Worm (Caenorhabditis elegans) whole organism, L4 larva: ENCODE data around the gene pro-1.

ENCODE experiments used
- F10B5.3 ChIP-seq: sonication (generic microtip); optimal IDR thresholded peaks from 2 replicates; lab custom pipeline; 2016; ENCODE audit warnings: mild to moderate bottlenecking, missing genetic modification characterization, missing compliant biosample characterization
- F44E2.7 ChIP-seq: fragments of 200-800 bp; sonication (Bioruptor generic); IDR thresholded peaks from 2 replicates; pipeline ENCODE4 v2.1.2; 2022; ENCODE audit warnings: missing genetic modification characterization, missing compliant biosample characterization
- F49E8.2 ChIP-seq: sonication (generic microtip); optimal IDR thresholded peaks from 2 replicates; lab custom pipeline; 2016; ENCODE audit warnings: missing compliant biosample characterization, mild to moderate bottlenecking, missing genetic modification characterization, borderline replicate concordance
- T20F7.1 ChIP-seq: fragments of 200-800 bp; sonication (Bioruptor generic); optimal IDR thresholded peaks from 2 replicates; lab custom pipeline; 2018; ENCODE audit warnings: mild to moderate bottlenecking, missing genetic modification characterization, missing compliant biosample characterization
- Y48G9A.11 ChIP-seq: fragments of 200-800 bp; sonication (Bioruptor generic); IDR thresholded peaks from 2 replicates; pipeline ENCODE4 v1.3.6; 2022; ENCODE audit warnings: missing genetic modification reagents, missing genetic modification characterization, missing compliant biosample characterization
- Y5F2A.4 ChIP-seq: fragments of 200-800 bp; sonication (Bioruptor generic); optimal IDR thresholded peaks from 2 replicates; lab custom pipeline; 2018; ENCODE audit warnings: mild to moderate bottlenecking, missing genetic modification characterization, missing compliant biosample characterization
- ZK337.2 ChIP-seq: fragments of 200-800 bp; sonication (Bioruptor generic); IDR thresholded peaks from 2 replicates; pipeline ENCODE4 v1.3.6; 2022; ENCODE audit warnings: missing genetic modification reagents, missing genetic modification characterization, missing compliant biosample characterization
- aha-1 ChIP-seq: fragments of 150-350 bp; peaks from one replicate; lab custom pipeline; 2014; ENCODE audit warnings: missing biosample characterization, missing genetic modification characterization
- aly-2 ChIP-seq: sonication (generic microtip); optimal IDR thresholded peaks from 2 replicates; lab custom pipeline; 2018; ENCODE audit warnings: missing biosample characterization, missing genetic modification characterization
- attf-4 ChIP-seq: sonication (generic microtip); optimal IDR thresholded peaks from 3 replicates; lab custom pipeline; 2017; ENCODE audit warnings: missing biosample characterization, missing genetic modification characterization
- ceh-20 ChIP-seq: fragments of 200-800 bp; sonication (Bioruptor generic); IDR thresholded peaks from 2 replicates; pipeline ENCODE4 v1.3.6; 2022; ENCODE audit warnings: missing genetic modification reagents, missing genetic modification characterization, missing compliant biosample characterization
- ceh-28 ChIP-seq: fragments of 150-350 bp; optimal IDR thresholded peaks from 2 replicates; lab custom pipeline; 2014; ENCODE audit warnings: missing biosample characterization, missing genetic modification reagents, missing genetic modification characterization
- ceh-32 ChIP-seq: sonication (generic microtip); optimal IDR thresholded peaks from 2 replicates; lab custom pipeline; 2016; ENCODE audit warnings: mild to moderate bottlenecking, missing genetic modification characterization, missing compliant biosample characterization; ENCODE audit not compliant: poor library complexity
- ceh-44 ChIP-seq: fragments of 200-800 bp; sonication (Bioruptor generic); IDR thresholded peaks from 2 replicates; pipeline ENCODE4 v1.3.6; 2022; ENCODE audit warnings: missing genetic modification reagents, missing genetic modification characterization, missing compliant biosample characterization
- ceh-62 ChIP-seq: sonication (generic microtip); optimal IDR thresholded peaks from 2 replicates; lab custom pipeline; 2017; ENCODE audit warnings: missing biosample characterization, missing genetic modification characterization
- ceh-82 ChIP-seq: sonication (generic microtip); optimal IDR thresholded peaks from 2 replicates; lab custom pipeline; 2017; ENCODE audit warnings: missing biosample characterization, missing genetic modification characterization
- daf-12 ChIP-seq: fragments of 150-350 bp; optimal IDR thresholded peaks from 2 replicates; lab custom pipeline; 2014; ENCODE audit warnings: missing biosample characterization, missing genetic modification reagents, missing genetic modification characterization
- dmd-9 ChIP-seq: fragments of 200-800 bp; sonication (Bioruptor generic); IDR thresholded peaks from 2 replicates; pipeline ENCODE4 v1.3.6; 2022; ENCODE audit warnings: missing genetic modification reagents, missing genetic modification characterization, missing compliant biosample characterization
- egl-43 ChIP-seq: fragments of 200-800 bp; sonication (Bioruptor generic); IDR thresholded peaks from 2 replicates; pipeline ENCODE4 v1.3.6; 2022; ENCODE audit warnings: missing genetic modification reagents, missing genetic modification characterization, missing compliant biosample characterization
- hif-1 ChIP-seq, 2 experiments: sonication (generic microtip); optimal IDR thresholded peaks; 2 replicates each; lab custom pipeline; 2016 to 2017; ENCODE audit warnings: missing compliant biosample characterization in 2 of 2, missing genetic modification characterization in 2 of 2, missing genetic modification reagents in 2 of 2, missing genotype in 2 of 2, mild to moderate bottlenecking in 1 of 2
- hlh-11 ChIP-seq: fragments of 200-800 bp; sonication (Bioruptor generic); optimal IDR thresholded peaks from 2 replicates; lab custom pipeline; 2018; ENCODE audit warnings: mild to moderate bottlenecking, missing genetic modification characterization, missing compliant biosample characterization
- hlh-30 ChIP-seq: sonication (generic microtip); optimal IDR thresholded peaks from 2 replicates; lab custom pipeline; 2017; ENCODE audit warnings: antibody characterized with exemption, mild to moderate bottlenecking, missing genetic modification characterization, missing compliant biosample characterization; ENCODE audit not compliant: insufficient read depth
- hmg-1.1 ChIP-seq: fragments of 200-800 bp; sonication (Bioruptor generic); IDR thresholded peaks from 2 replicates; pipeline ENCODE4 v1.3.6; 2022; ENCODE audit warnings: missing genetic modification reagents, missing genetic modification characterization, missing compliant biosample characterization
- jun-1 ChIP-seq: fragments of 150-350 bp; optimal IDR thresholded peaks from 2 replicates; lab custom pipeline; 2014; ENCODE audit warnings: missing biosample characterization, missing genetic modification reagents, missing genetic modification characterization
- lin-1 ChIP-seq: fragments of 200-800 bp; sonication (Bioruptor generic); IDR thresholded peaks from 2 replicates; pipeline ENCODE4 v1.3.6; 2022; ENCODE audit warnings: missing genetic modification reagents, missing genetic modification characterization, missing compliant biosample characterization
- lin-15B ChIP-seq: fragments of 150-350 bp; sonication (generic microtip); optimal IDR thresholded peaks from 3 replicates; lab custom pipeline; 2014; ENCODE audit warnings: missing biosample characterization, missing genetic modification characterization
- lin-29 ChIP-seq: fragments of 200-800 bp; sonication (Bioruptor generic); IDR thresholded peaks from 2 replicates; pipeline ENCODE4 v1.3.6; 2022; ENCODE audit warnings: missing genetic modification reagents, missing genetic modification characterization, missing compliant biosample characterization
- madf-5 ChIP-seq, 2 experiments: fragments of 200-800 bp; sonication (Bioruptor generic); IDR thresholded peaks; 2 replicates each; pipeline ENCODE4 v1.3.6; 2022; ENCODE audit warnings: missing compliant biosample characterization in 2 of 2, missing genetic modification characterization in 2 of 2
- mxl-2 ChIP-seq: fragments of 200-800 bp; sonication (Bioruptor generic); conservative IDR thresholded peaks from 2 replicates; pipeline ENCODE4 v1.3.6; 2022; ENCODE audit warnings: missing genetic modification reagents, missing genetic modification characterization, missing compliant biosample characterization
- nhr-102 ChIP-seq: sonication (generic microtip); optimal IDR thresholded peaks from 2 replicates; lab custom pipeline; 2016; ENCODE audit warnings: mild to moderate bottlenecking, missing genetic modification characterization, moderate library complexity, missing compliant biosample characterization
- nhr-11 ChIP-seq: fragments of 150-350 bp; optimal IDR thresholded peaks from 2 replicates; lab custom pipeline; 2014; ENCODE audit warnings: missing biosample characterization, missing genetic modification characterization
- nhr-111 ChIP-seq: fragments of 200-800 bp; sonication (Bioruptor generic); optimal IDR thresholded peaks from 2 replicates; lab custom pipeline; 2018; ENCODE audit warnings: mild to moderate bottlenecking, missing genetic modification characterization, missing compliant biosample characterization
- nhr-237 ChIP-seq: sonication (generic microtip); optimal IDR thresholded peaks from 2 replicates; lab custom pipeline; 2017; ENCODE audit warnings: missing biosample characterization, missing genetic modification characterization
- nhr-25 ChIP-seq: sonication (generic microtip); optimal IDR thresholded peaks from 2 replicates; lab custom pipeline; 2017; ENCODE audit warnings: missing genetic modification characterization, mild to moderate bottlenecking, missing compliant biosample characterization, antibody characterized with exemption, moderate library complexity, borderline replicate concordance; ENCODE audit not compliant: insufficient read depth
- nhr-28 ChIP-seq: fragments of 150-350 bp; optimal IDR thresholded peaks from 2 replicates; lab custom pipeline; 2014; ENCODE audit warnings: missing biosample characterization, missing genetic modification characterization
- nhr-48 ChIP-seq: sonication (generic microtip); optimal IDR thresholded peaks from 2 replicates; lab custom pipeline; 2016; ENCODE audit warnings: mild to moderate bottlenecking, missing genetic modification characterization, missing compliant biosample characterization
- nhr-76 ChIP-seq: fragments of 150-350 bp; optimal IDR thresholded peaks from 2 replicates; lab custom pipeline; 2014; ENCODE audit warnings: missing biosample characterization, missing genetic modification characterization
- nhr-77 ChIP-seq: fragments of 150-350 bp; optimal IDR thresholded peaks from 2 replicates; lab custom pipeline; 2014; ENCODE audit warnings: missing biosample characterization, missing genetic modification characterization
- php-3 ChIP-seq: fragments of 200-800 bp; sonication (Bioruptor generic); IDR thresholded peaks from 2 replicates; pipeline ENCODE4 v1.3.6; 2022; ENCODE audit warnings: missing genetic modification reagents, missing genetic modification characterization, missing compliant biosample characterization
- rbr-2 ChIP-seq: sonication (generic microtip); optimal IDR thresholded peaks from 2 replicates; lab custom pipeline; 2016; ENCODE audit warnings: missing genotype, missing genetic modification characterization, missing compliant biosample characterization
- saeg-2 ChIP-seq: fragments of 200-800 bp; sonication (Bioruptor generic); IDR thresholded peaks from 2 replicates; pipeline ENCODE4 v1.3.6; 2022; ENCODE audit warnings: missing genetic modification reagents, missing genetic modification characterization, missing compliant biosample characterization
- set-16 ChIP-seq: fragments of 200-800 bp; sonication (Bioruptor generic); IDR thresholded peaks from 2 replicates; pipeline ENCODE4 v1.3.6; 2022; ENCODE audit warnings: missing genetic modification reagents, missing genetic modification characterization, missing compliant biosample characterization
- snpc-4 ChIP-seq: fragments of 150-350 bp; optimal IDR thresholded peaks from 2 replicates; lab custom pipeline; 2014; ENCODE audit warnings: missing biosample characterization, missing genetic modification characterization
- spr-3 ChIP-seq: fragments of 200-800 bp; sonication (Bioruptor generic); optimal IDR thresholded peaks from 2 replicates; lab custom pipeline; 2018; ENCODE audit warnings: mild to moderate bottlenecking, missing genetic modification characterization, missing compliant biosample characterization
- tra-1 ChIP-seq: fragments of 200-800 bp; sonication (Bioruptor generic); IDR thresholded peaks from 2 replicates; pipeline ENCODE4 v1.3.6; 2022; ENCODE audit warnings: missing genetic modification reagents, missing genetic modification characterization, missing compliant biosample characterization
- unc-130 ChIP-seq: sonication (generic microtip); optimal IDR thresholded peaks from 2 replicates; lab custom pipeline; 2016; ENCODE audit warnings: missing genetic modification reagents, missing genetic modification characterization, missing compliant biosample characterization
- vab-7 ChIP-seq: fragments of 200-800 bp; sonication (Bioruptor generic); IDR thresholded peaks from 2 replicates; pipeline ENCODE4 v1.3.6; 2022; ENCODE audit warnings: missing genetic modification reagents, missing genetic modification characterization, missing compliant biosample characterization
- zag-1 ChIP-seq: fragments of 150-350 bp; optimal IDR thresholded peaks from 2 replicates; lab custom pipeline; 2014; ENCODE audit warnings: missing biosample characterization, missing genetic modification characterization
- zfp-3 ChIP-seq: fragments of 200-800 bp; sonication (Bioruptor generic); conservative IDR thresholded peaks from 2 replicates; pipeline ENCODE4 v1.3.6; 2022; ENCODE audit warnings: missing genetic modification reagents, missing genetic modification characterization, missing compliant biosample characterization
- ztf-7 ChIP-seq: fragments of 150-350 bp; optimal IDR thresholded peaks from 2 replicates; lab custom pipeline; 2014; ENCODE audit warnings: missing biosample characterization, missing genetic modification characterization

pro-1 gene

ce11 chrII:10502491-10503063 is 39.2 kb downstream of the pro-1 start, which contains the start of gene myrf-1:
Gene myrf-1, minus strand, starts transcription at chrII:10502541.
- no peak for TF ChIP-seq ceh-62
- no peak for TF ChIP-seq lin-15B (tag; lab: Kevin White, UChicago)
- peak; percentile 99 for TF ChIP-seq aha-1 (tag; lab: Kevin White, UChicago)
- TF ChIP-seq spr-3 (GFP tag; lab: Kevin White, UChicago), result peak; percentile 48
- TF ChIP-seq nhr-11 (tag; lab: Kevin White, UChicago), result peak; percentile 95
- TF ChIP-seq hmg-1.1, result peak; percentile 94
- no peak for TF ChIP-seq ZK337.2 (GFP tag; lab: Robert Waterston, UW)
- TF ChIP-seq snpc-4 (tag; lab: Kevin White, UChicago), result no peak
- peak; percentile 84; the same call in 1 of the 2 replicates for TF ChIP-seq saeg-2 (GFP tag; lab: Robert Waterston, UW)
- peak; percentile 36 for TF ChIP-seq ztf-7 (tag; lab: Kevin White, UChicago)
- no peak for TF ChIP-seq F49E8.2
- peak; percentile 63 for TF ChIP-seq nhr-102 (tag; lab: Kevin White, UChicago)
- no peak for TF ChIP-seq Y48G9A.11 (GFP tag; lab: Robert Waterston, UW)
- peak; percentile 64; the same call in 1 of the 2 replicates for TF ChIP-seq vab-7 (GFP tag; lab: Robert Waterston, UW)
- no peak for TF ChIP-seq zag-1
- no peak for TF ChIP-seq nhr-76
- TF ChIP-seq ceh-32 (tag; lab: Kevin White, UChicago), result peak; percentile 27
- peak; percentile 78 for TF ChIP-seq nhr-48
- TF ChIP-seq jun-1 (tag; lab: Kevin White, UChicago), result peak; percentile 58
- TF ChIP-seq unc-130 (GFP tag; lab: Kevin White, UChicago), result no peak
- TF ChIP-seq nhr-77 (tag; lab: Kevin White, UChicago), result peak; percentile 89
- no peak; the same call in 1 of the 2 replicates for TF ChIP-seq mxl-2 (GFP tag; lab: Robert Waterston, UW)
- no peak for TF ChIP-seq Y5F2A.4 (GFP tag; lab: Kevin White, UChicago)
- no peak for TF ChIP-seq ceh-28 (tag; lab: Kevin White, UChicago)
- peak; percentile 76; the same call in 1 of the 2 replicates for TF ChIP-seq lin-29 (GFP tag; lab: Robert Waterston, UW)
- peak; percentile 92 for TF ChIP-seq rbr-2 (tag; lab: Kevin White, UChicago)
- peak; percentile 44 for TF ChIP-seq T20F7.1 (GFP tag; lab: Kevin White, UChicago)
- no peak for TF ChIP-seq ceh-82 (tag; lab: Kevin White, UChicago)
- peak; percentile 100 for TF ChIP-seq set-16
- peak; percentile 90 for TF ChIP-seq hlh-30
- peak; percentile 89 for TF ChIP-seq nhr-25 (tag; lab: Kevin White, UChicago)
- peak; percentile 98 for TF ChIP-seq hlh-11 (tag; lab: Kevin White, UChicago)
- TF ChIP-seq hif-1 (tag; optimal IDR thresholded peaks at IDR 0.05; lab: Kevin White, UChicago), result peak in 1 of 2 experiments; percentile 88
- TF ChIP-seq attf-4 (tag; lab: Kevin White, UChicago), result no peak
- TF ChIP-seq ceh-44, result 0 out of 2 replicates have a peak, but pooled peaks have one; percentile 42
- 0 out of 2 replicates have a peak, but pooled peaks have one; percentile 31 for TF ChIP-seq dmd-9 (GFP tag; lab: Robert Waterston, UW)
- peak; percentile 78 for TF ChIP-seq lin-1
- no peak for TF ChIP-seq nhr-237
- no peak for TF ChIP-seq nhr-111
- TF ChIP-seq aly-2 (tag; lab: Kevin White, UChicago), result no peak
- TF ChIP-seq madf-5 (GFP tag; IDR thresholded peaks at IDR 0.05; lab: Robert Waterston, UW), result 0 out of 4 replicates have a peak, but pooled peaks of 1 of the 2 experiments have one; percentile 73
- peak; percentile 55 for TF ChIP-seq F10B5.3 (tag; lab: Kevin White, UChicago)
- peak; percentile 60; the same call in 1 of the 2 replicates for TF ChIP-seq php-3
- TF ChIP-seq ceh-20 (GFP tag; lab: Robert Waterston, UW), result peak; percentile 73
- TF ChIP-seq F44E2.7 (GFP tag; lab: Robert Waterston, UW), result no peak
- TF ChIP-seq zfp-3 (GFP tag; lab: Robert Waterston, UW), result no peak
- TF ChIP-seq nhr-28 (tag; lab: Kevin White, UChicago), result peak; percentile 83
- no peak for TF ChIP-seq daf-12 (tag; lab: Kevin White, UChicago)
- peak; percentile 73; the same call in 1 of the 2 replicates for TF ChIP-seq tra-1 (GFP tag; lab: Robert Waterston, UW)
- TF ChIP-seq egl-43 (GFP tag; lab: Robert Waterston, UW), result peak; percentile 91
